Fruit fly (Drosophila melanogaster) whole organism, prepupa: Measurements from ENCODE around the gene Sry-alpha.

Experiments
- CG10631 ChIP-seq: fragments of 200-800 bp; sonication (Bioruptor generic); optimal IDR thresholded peaks from 2 replicates; lab custom pipeline; 2016; ENCODE audit warnings: missing biosample characterization, missing genetic modification characterization
- CG11294 ChIP-seq: fragments of 200-800 bp; sonication (Bioruptor generic); IDR thresholded peaks from 2 replicates; pipeline ENCODE4 v1.3.6; 2022; ENCODE audit warnings: missing biosample characterization, missing genetic modification characterization
- CG11902 ChIP-seq: fragments of 200-800 bp; sonication (Bioruptor generic); optimal IDR thresholded peaks from 3 replicates; lab custom pipeline; 2016; ENCODE audit warnings: missing biosample characterization, missing genetic modification characterization
- CG15336 ChIP-seq: fragments of 200-800 bp; sonication (Bioruptor generic); IDR thresholded peaks from 2 replicates; pipeline ENCODE4 v1.3.6; 2022; ENCODE audit warnings: missing biosample characterization, missing genetic modification characterization
- CG1621 ChIP-seq: fragments of 200-800 bp; sonication (Bioruptor generic); optimal IDR thresholded peaks from 3 replicates; lab custom pipeline; 2018; ENCODE audit warnings: missing biosample characterization, mild to moderate bottlenecking, missing genetic modification characterization
- CG3032 ChIP-seq: fragments of 200-800 bp; optimal IDR thresholded peaks from 2 replicates; lab custom pipeline; 2019; ENCODE audit warnings: missing biosample characterization, mild to moderate bottlenecking, missing genetic modification characterization, moderate library complexity
- CG31627 ChIP-seq: fragments of 200-800 bp; sonication (Bioruptor generic); optimal IDR thresholded peaks from 3 replicates; lab custom pipeline; 2016; ENCODE audit warnings: missing biosample characterization, missing genetic modification characterization
- CG4318 ChIP-seq: fragments of 200-800 bp; sonication (Bioruptor generic); optimal IDR thresholded peaks from 3 replicates; lab custom pipeline; 2017; ENCODE audit warnings: missing biosample characterization, mild to moderate bottlenecking, missing genetic modification characterization
- CG6163 ChIP-seq: fragments of 200-800 bp; sonication (Bioruptor generic); IDR thresholded peaks from 3 replicates; pipeline ENCODE4 v1.3.6; 2022; ENCODE audit warnings: missing biosample characterization, missing genetic modification characterization
- CG6276 ChIP-seq: fragments of 200-800 bp; sonication (Bioruptor generic); optimal IDR thresholded peaks from 2 replicates; lab custom pipeline; 2017; ENCODE audit warnings: missing biosample characterization, mild to moderate bottlenecking, missing genetic modification characterization
- CG6792 ChIP-seq: fragments of 200-800 bp; sonication (Bioruptor generic); optimal IDR thresholded peaks from 3 replicates; lab custom pipeline; 2016; ENCODE audit warnings: missing biosample characterization, missing genetic modification characterization
- CG6854 ChIP-seq: fragments of 200-800 bp; sonication (Bioruptor generic); optimal IDR thresholded peaks from 2 replicates; lab custom pipeline; 2017; ENCODE audit warnings: missing biosample characterization, mild to moderate bottlenecking, missing genetic modification characterization
- CG8119 ChIP-seq: fragments of 200-800 bp; sonication (Bioruptor generic); IDR thresholded peaks from 3 replicates; pipeline ENCODE4 v1.3.6; 2022; ENCODE audit warnings: missing biosample characterization, missing genetic modification characterization
- CG8319 ChIP-seq: fragments of 200-800 bp; sonication (Bioruptor generic); optimal IDR thresholded peaks from 3 replicates; lab custom pipeline; 2016; ENCODE audit warnings: missing biosample characterization, missing genetic modification characterization
- CG8632 ChIP-seq: fragments of 200-800 bp; sonication (Bioruptor generic); optimal IDR thresholded peaks from 3 replicates; lab custom pipeline; 2016; ENCODE audit warnings: missing biosample characterization, missing genetic modification characterization
- Eip75B ChIP-seq: fragments of 200-800 bp; sonication (Bioruptor generic); optimal IDR thresholded peaks from 3 replicates; lab custom pipeline; 2016; ENCODE audit warnings: missing biosample characterization, missing genetic modification characterization
- Eip78C ChIP-seq: fragments of 200-800 bp; sonication (Bioruptor generic); peaks from one replicate; lab custom pipeline; 2016; ENCODE audit warnings: missing biosample characterization, missing genetic modification characterization
- Eip93F ChIP-seq: fragments of 200-800 bp; sonication (Bioruptor generic); optimal IDR thresholded peaks from 2 replicates; lab custom pipeline; 2016; ENCODE audit warnings: missing biosample characterization, mild to moderate bottlenecking, missing genetic modification characterization
- Ets96B ChIP-seq: fragments of 200-800 bp; optimal IDR thresholded peaks from 2 replicates; lab custom pipeline; 2019; ENCODE audit warnings: missing biosample characterization, mild to moderate bottlenecking, missing genetic modification characterization, moderate library complexity
- Gug ChIP-seq: fragments of 200-800 bp; sonication (Bioruptor generic); IDR thresholded peaks from 2 replicates; pipeline ENCODE4 v1.3.6; 2022; ENCODE audit warnings: missing biosample characterization, missing genetic modification characterization
- Hr38 ChIP-seq: sonication (Bioruptor generic); optimal IDR thresholded peaks from 2 replicates; lab custom pipeline; 2016; ENCODE audit warnings: missing biosample characterization, missing genetic modification characterization
- Met ChIP-seq: fragments of 200-800 bp; sonication (Bioruptor generic); optimal IDR thresholded peaks from 3 replicates; lab custom pipeline; 2016; ENCODE audit warnings: missing biosample characterization, missing genetic modification characterization
- OdsH ChIP-seq: fragments of 200-800 bp; sonication (Bioruptor generic); optimal IDR thresholded peaks from 3 replicates; lab custom pipeline; 2016; ENCODE audit warnings: missing biosample characterization, missing genetic modification characterization
- Smox ChIP-seq: fragments of 200-800 bp; sonication (Bioruptor generic); optimal IDR thresholded peaks from 3 replicates; lab custom pipeline; 2016; ENCODE audit warnings: missing biosample characterization, missing genetic modification characterization
- Sox14 ChIP-seq: fragments of 200-800 bp; sonication (Bioruptor generic); optimal IDR thresholded peaks from 3 replicates; lab custom pipeline; 2016; ENCODE audit warnings: missing biosample characterization, missing genetic modification characterization
- cyc ChIP-seq: fragments of 200-800 bp; sonication (Bioruptor generic); optimal IDR thresholded peaks from 3 replicates; lab custom pipeline; 2016; ENCODE audit warnings: missing biosample characterization, missing genetic modification characterization
- dsx ChIP-seq: fragments of 200-800 bp; optimal IDR thresholded peaks from 3 replicates; lab custom pipeline; 2019; ENCODE audit warnings: missing biosample characterization, mild to moderate bottlenecking, missing genetic modification characterization, moderate library complexity; ENCODE audit not compliant: poor library complexity, severe bottlenecking
- eg ChIP-seq: fragments of 200-800 bp; sonication (Bioruptor generic); IDR thresholded peaks from 3 replicates; pipeline ENCODE4 v1.3.6; 2022; ENCODE audit warnings: missing biosample characterization, missing genetic modification characterization
- esn ChIP-seq: fragments of 200-800 bp; sonication (Bioruptor generic); optimal IDR thresholded peaks from 2 replicates; lab custom pipeline; 2016; ENCODE audit warnings: missing biosample characterization, mild to moderate bottlenecking, missing genetic modification characterization, moderate library complexity
- fd59A ChIP-seq: fragments of 200-800 bp; sonication (Bioruptor generic); optimal IDR thresholded peaks from 2 replicates; lab custom pipeline; 2017; ENCODE audit warnings: missing biosample characterization, mild to moderate bottlenecking, missing genetic modification characterization, missing genetic modification reagents
- fkh ChIP-seq: fragments of 200-800 bp; sonication (Bioruptor generic); optimal IDR thresholded peaks from 3 replicates; lab custom pipeline; 2017; ENCODE audit warnings: missing biosample characterization, mild to moderate bottlenecking, missing genetic modification characterization, moderate library complexity
- lz ChIP-seq: fragments of 200-800 bp; sonication (Bioruptor generic); optimal IDR thresholded peaks from 3 replicates; lab custom pipeline; 2016; ENCODE audit warnings: missing biosample characterization, missing genetic modification characterization
- net ChIP-seq: fragments of 200-800 bp; sonication (Bioruptor generic); optimal IDR thresholded peaks from 3 replicates; lab custom pipeline; 2016; ENCODE audit warnings: missing biosample characterization, missing genetic modification characterization
- salr ChIP-seq, 2 experiments: fragments of 200-800 bp; sonication (Bioruptor generic); optimal IDR thresholded peaks; 3 replicates each; lab custom pipeline; 2016 to 2018; ENCODE audit warnings: missing biosample characterization in 2 of 2, missing genetic modification characterization in 2 of 2, mild to moderate bottlenecking in 1 of 2
- spab ChIP-seq: fragments of 200-800 bp; sonication (Bioruptor generic); optimal IDR thresholded peaks from 2 replicates; lab custom pipeline; 2017; ENCODE audit warnings: missing biosample characterization, mild to moderate bottlenecking, missing genetic modification characterization, missing genetic modification reagents
- topi ChIP-seq: fragments of 200-800 bp; sonication (Bioruptor generic); optimal IDR thresholded peaks from 3 replicates; lab custom pipeline; 2016; ENCODE audit warnings: missing biosample characterization, missing genetic modification characterization

Sry-alpha gene

dm6 chr3R:30039494-30039893, at the start of gene Sry-alpha, which contains the start of the genes janA and Sry-beta:
Gene Sry-alpha (plus strand): TSS chr3R:30039719.
Gene janA (minus strand): TSS chr3R:30039533.
Gene Sry-beta (plus strand): TSS chr3R:30039719.
- peak; percentile 91 for TF ChIP-seq dsx (GFP tag; lab: Kevin White, UChicago)
- no peak for TF ChIP-seq CG8319
- no peak for TF ChIP-seq CG6276 (GFP tag; lab: Kevin White, UChicago)
- TF ChIP-seq CG3032 (tag; lab: Kevin White, UChicago): peak; percentile 18
- TF ChIP-seq fd59A (GFP tag; lab: Kevin White, UChicago): no peak
- peak; percentile 45 for TF ChIP-seq esn (GFP tag; lab: Kevin White, UChicago)
- TF ChIP-seq, all 60 proteins: peak for 3

- TF ChIP-seq OdsH (GFP tag; lab: Kevin White, UChicago) (no peak), fkh (GFP tag; lab: Kevin White, UChicago) (peak; percentile 67), CG8319 (no peak), CG6163 (GFP tag; lab: Robert Waterston, UW) (no peak), CG6854 (no peak)
These were observed 48.8 kb upstream of the Sry-alpha start for dm6 chr3R:29990681-29991080.

- TF ChIP-seq Eip93F (GFP tag; lab: Kevin White, UChicago) (peak; percentile 33), fkh (GFP tag; lab: Kevin White, UChicago) (peak; percentile 6), Sox14 (GFP tag; lab: Kevin White, UChicago) (peak; percentile 86), CG1621 (tag; lab: Kevin White, UChicago) (peak; percentile 1), Eip75B (GFP tag; lab: Kevin White, UChicago) (no peak)
These were observed 46.4 kb upstream of the Sry-alpha start, which contains the start of gene Acph-1 for dm6 chr3R:29993134-29993533. Gene Acph-1 (minus strand): TSS chr3R:29993411.

- TF ChIP-seq Sox14 (GFP tag; lab: Kevin White, UChicago) (peak; percentile 43), net (no peak), topi (GFP tag; lab: Kevin White, UChicago) (no peak), fkh (GFP tag; lab: Kevin White, UChicago) (peak; percentile 70), dsx (GFP tag; lab: Kevin White, UChicago) (no peak), CG11294 (GFP tag; lab: Robert Waterston, UW) (no peak), CG6163 (GFP tag; lab: Robert Waterston, UW) (0 out of 3 replicates have a peak, but pooled peaks have one; percentile 22), CG8632 (GFP tag; lab: Kevin White, UChicago) (no peak), CG6276 (GFP tag; lab: Kevin White, UChicago) (no peak), CG10631 (GFP tag; lab: Kevin White, UChicago) (no peak), CG1621 (tag; lab: Kevin White, UChicago) (peak; percentile 16), cyc (GFP tag; lab: Kevin White, UChicago) (no peak), Smox (GFP tag; lab: Kevin White, UChicago) (no peak), CG11902 (GFP tag; lab: Kevin White, UChicago) (no peak), Met (GFP tag; lab: Kevin White, UChicago) (no peak), spab (GFP tag; lab: Kevin White, UChicago) (no peak), CG15336 (GFP tag; lab: Robert Waterston, UW) (no peak), CG6792 (GFP tag; lab: Kevin White, UChicago) (no peak), CG3032 (tag; lab: Kevin White, UChicago) (no peak), Hr38 (GFP tag; lab: Kevin White, UChicago) (no peak), OdsH (GFP tag; lab: Kevin White, UChicago) (no peak), eg (GFP tag; lab: Robert Waterston, UW) (no peak), CG4318 (no peak), Eip75B (GFP tag; lab: Kevin White, UChicago) (no peak), esn (GFP tag; lab: Kevin White, UChicago) (no peak)
These were observed 44.5 kb upstream of the Sry-alpha start, which contains the start of the genes CG7903 and Sas-6 for dm6 chr3R:29995035-29995434. Gene CG7903 (minus strand): TSS chr3R:29995231. Gene Sas-6 (plus strand): TSS chr3R:29995357.

- TF ChIP-seq CG3032 (tag; lab: Kevin White, UChicago) (peak; percentile 20), Sox14 (GFP tag; lab: Kevin White, UChicago) (peak; percentile 80), salr (GFP tag; optimal IDR thresholded peaks at IDR 0.05; lab: Kevin White, UChicago) (no peak), cyc (GFP tag; lab: Kevin White, UChicago) (peak; percentile 49), esn (GFP tag; lab: Kevin White, UChicago) (peak; percentile 58), CG11902 (GFP tag; lab: Kevin White, UChicago) (peak; percentile 38), Ets96B (tag; lab: Kevin White, UChicago) (peak; percentile 33), CG31627 (GFP tag; lab: Kevin White, UChicago) (peak; percentile 50), OdsH (GFP tag; lab: Kevin White, UChicago) (no peak), lz (GFP tag; lab: Kevin White, UChicago) (peak; percentile 57), CG8119 (GFP tag; lab: Robert Waterston, UW) (no peak), Eip78C (peak; percentile 79), Met (GFP tag; lab: Kevin White, UChicago) (no peak), fkh (GFP tag; lab: Kevin White, UChicago) (peak; percentile 66), Gug (GFP tag; lab: Robert Waterston, UW) (peak; percentile 52; the same call in 1 of the 2 replicates)
- TF ChIP-seq, all 60 proteins: peak for 11
These were observed 41.8 kb upstream of the Sry-alpha start, which contains the start of the genes CG15525 and CG11504 for dm6 chr3R:29997607-29998236. Gene CG15525 (minus strand): TSS chr3R:29997676. Gene CG11504 (plus strand): TSS chr3R:29997900.
